Worm (Caenorhabditis elegans) whole organism, L4 larva: ENCODE measurements around the gene srw-2.
A peak's percentile ranks its signal among the peaks of the same experiment; 100 is the strongest.

Experiments
- F44E2.7 ChIP-seq: fragments of 200-800 bp; sonication (Bioruptor generic); IDR thresholded peaks from 2 replicates; pipeline ENCODE4 v2.1.2; 2022; ENCODE audit warnings: missing genetic modification characterization, missing compliant biosample characterization
- aha-1 ChIP-seq: fragments of 150-350 bp; peaks from one replicate; lab custom pipeline; 2014; ENCODE audit warnings: missing biosample characterization, missing genetic modification characterization
- ceh-62 ChIP-seq: sonication (generic microtip); optimal IDR thresholded peaks from 2 replicates; lab custom pipeline; 2017; ENCODE audit warnings: missing biosample characterization, missing genetic modification characterization
- ceh-82 ChIP-seq: sonication (generic microtip); optimal IDR thresholded peaks from 2 replicates; lab custom pipeline; 2017; ENCODE audit warnings: missing biosample characterization, missing genetic modification characterization
- cey-2 ChIP-seq: sonication (generic microtip); optimal IDR thresholded peaks from 3 replicates; lab custom pipeline; 2017; ENCODE audit warnings: missing genetic modification characterization, mild to moderate bottlenecking, missing compliant biosample characterization, antibody characterized with exemption, borderline replicate concordance; ENCODE audit not compliant: insufficient read depth
- ctbp-1 ChIP-seq: fragments of 200-800 bp; sonication (Bioruptor generic); IDR thresholded peaks from 2 replicates; pipeline ENCODE4 v1.3.6; 2022; ENCODE audit warnings: missing genetic modification reagents, missing genetic modification characterization, missing compliant biosample characterization
- daf-16 ChIP-seq, 3 experiments: sonication (generic microtip); optimal IDR thresholded peaks; 2 replicates each; lab custom pipeline; 2016 to 2017; ENCODE audit warnings: missing genetic modification characterization in 3 of 3, missing genetic modification reagents in 3 of 3, mild to moderate bottlenecking in 2 of 3, missing compliant biosample characterization in 2 of 3, missing biosample characterization in 1 of 3, moderate library complexity in 1 of 3
- dpl-1 ChIP-seq: fragments of 150-350 bp; optimal IDR thresholded peaks from 2 replicates; lab custom pipeline; 2014; ENCODE audit warnings: missing biosample characterization, missing genetic modification reagents, missing genetic modification characterization
- dve-1 ChIP-seq: sonication (generic microtip); optimal IDR thresholded peaks from 2 replicates; lab custom pipeline; 2017; ENCODE audit warnings: antibody characterized with exemption, mild to moderate bottlenecking, missing genetic modification characterization, missing compliant biosample characterization; ENCODE audit not compliant: insufficient read depth
- egl-27 ChIP-seq: sonication (generic microtip); optimal IDR thresholded peaks from 3 replicates; lab custom pipeline; 2017; ENCODE audit warnings: missing biosample characterization, missing genetic modification reagents, missing genetic modification characterization
- fkh-10 ChIP-seq: fragments of 150-350 bp; optimal IDR thresholded peaks from 2 replicates; lab custom pipeline; 2014; ENCODE audit warnings: missing biosample characterization, missing genetic modification reagents, missing genetic modification characterization
- hlh-11 ChIP-seq: fragments of 200-800 bp; sonication (Bioruptor generic); optimal IDR thresholded peaks from 2 replicates; lab custom pipeline; 2018; ENCODE audit warnings: mild to moderate bottlenecking, missing genetic modification characterization, missing compliant biosample characterization
- hmg-1.1 ChIP-seq: fragments of 200-800 bp; sonication (Bioruptor generic); IDR thresholded peaks from 2 replicates; pipeline ENCODE4 v1.3.6; 2022; ENCODE audit warnings: missing genetic modification reagents, missing genetic modification characterization, missing compliant biosample characterization
- nhr-25 ChIP-seq: sonication (generic microtip); optimal IDR thresholded peaks from 2 replicates; lab custom pipeline; 2017; ENCODE audit warnings: missing genetic modification characterization, mild to moderate bottlenecking, missing compliant biosample characterization, antibody characterized with exemption, moderate library complexity, borderline replicate concordance; ENCODE audit not compliant: insufficient read depth
- nhr-28 ChIP-seq: fragments of 150-350 bp; optimal IDR thresholded peaks from 2 replicates; lab custom pipeline; 2014; ENCODE audit warnings: missing biosample characterization, missing genetic modification characterization
- nhr-42 ChIP-seq: fragments of 200-800 bp; sonication (Bioruptor generic); IDR thresholded peaks from 2 replicates; pipeline ENCODE4 v1.3.6; 2022; ENCODE audit warnings: missing genetic modification characterization, missing compliant biosample characterization
- set-16 ChIP-seq: fragments of 200-800 bp; sonication (Bioruptor generic); IDR thresholded peaks from 2 replicates; pipeline ENCODE4 v1.3.6; 2022; ENCODE audit warnings: missing genetic modification reagents, missing genetic modification characterization, missing compliant biosample characterization
- spr-1 ChIP-seq: sonication (generic microtip); optimal IDR thresholded peaks from 2 replicates; lab custom pipeline; 2016; ENCODE audit warnings: mild to moderate bottlenecking, missing genetic modification characterization, missing compliant biosample characterization
- tag-97 ChIP-seq: fragments of 200-800 bp; sonication (Bioruptor generic); IDR thresholded peaks from 2 replicates; pipeline ENCODE4 v1.3.6; 2022; ENCODE audit warnings: missing genetic modification characterization, missing compliant biosample characterization
- unc-62 ChIP-seq, 3 experiments: fragments of 150-350 bp in 1 of 3; sonication (generic microtip); optimal IDR thresholded peaks in 2 of 3; peaks in 1 of 3; 1 replicate in 1 of 3; 2 replicates in 2 of 3; lab custom pipeline; 2014 to 2017; ENCODE audit warnings: missing biosample characterization in 3 of 3, missing genetic modification characterization in 3 of 3, missing genetic modification reagents in 3 of 3, missing genotype in 1 of 3
- zip-11 ChIP-seq: fragments of 200-800 bp; sonication (Bioruptor generic); IDR thresholded peaks from 2 replicates; pipeline ENCODE4 v1.3.6; 2022; ENCODE audit warnings: missing genetic modification characterization, missing compliant biosample characterization
- ztf-7 ChIP-seq: fragments of 150-350 bp; optimal IDR thresholded peaks from 2 replicates; lab custom pipeline; 2014; ENCODE audit warnings: missing biosample characterization, missing genetic modification characterization

srw-2 gene

ce11 chrV:2830817-2831216, at the start of gene srw-2:
Gene srw-2, plus strand, starts transcription at chrV:2830878.
- TF ChIP-seq unc-62 (GFP tag; optimal IDR thresholded peaks at IDR 0.05 in 1 of 2; lab: Kevin White, UChicago): peak in 1 of 2 experiments; percentile 90
- TF ChIP-seq unc-62 (tag; optimal IDR thresholded peaks at IDR 0.05; lab: Kevin White, UChicago): no peak
- no peak for TF ChIP-seq fkh-10 (GFP tag; lab: Kevin White, UChicago)

ce11 chrV:2792958-2793357, 37.7 kb upstream of the srw-2 start:
- TF ChIP-seq spr-1 (tag; lab: Kevin White, UChicago): no peak
- TF ChIP-seq aha-1 (tag; lab: Kevin White, UChicago): peak; percentile 66

- TF ChIP-seq egl-27 (tag; lab: Kevin White, UChicago): no peak
- TF ChIP-seq ztf-7 (tag; lab: Kevin White, UChicago): no peak
- no peak for TF ChIP-seq tag-97
- no peak for TF ChIP-seq ceh-82 (tag; lab: Kevin White, UChicago)
- no peak for TF ChIP-seq dve-1 (tag; lab: Kevin White, UChicago)
These were observed 34.7 kb upstream of the srw-2 start, which contains the start of gene F54E2.2 for ce11 chrV:2795998-2796397. Gene F54E2.2, plus strand, starts transcription at chrV:2796298.

- TF ChIP-seq egl-27 (tag; lab: Kevin White, UChicago) (no peak), set-16 (peak; percentile 53; the same call in 1 of the 2 replicates)
These were observed 31.4 kb upstream of the srw-2 start for ce11 chrV:2799172-2799869.

- TF ChIP-seq daf-16 (GFP tag; optimal IDR thresholded peaks at IDR 0.05; lab: Kevin White, UChicago) (peak in 1 of 2 experiments; percentile 17), daf-16 (tag; optimal IDR thresholded peaks at IDR 0.05; lab: Kevin White, UChicago) (no peak), set-16 (peak; percentile 67), aha-1 (tag; lab: Kevin White, UChicago) (peak; percentile 47), nhr-25 (tag; lab: Kevin White, UChicago) (no peak)
These were observed 30.0 kb upstream of the srw-2 start for ce11 chrV:2800676-2801075.

- TF ChIP-seq nhr-42 (GFP tag; lab: Robert Waterston, UW): no peak
- peak in 1 of 2 experiments; percentile 68 for TF ChIP-seq daf-16 (GFP tag; optimal IDR thresholded peaks at IDR 0.05; lab: Kevin White, UChicago)
- TF ChIP-seq daf-16 (tag; optimal IDR thresholded peaks at IDR 0.05; lab: Kevin White, UChicago): no peak
- peak in 1 of 2 experiments; percentile 89 for TF ChIP-seq unc-62 (GFP tag; optimal IDR thresholded peaks at IDR 0.05 in 1 of 2; lab: Kevin White, UChicago)
- TF ChIP-seq unc-62 (tag; optimal IDR thresholded peaks at IDR 0.05; lab: Kevin White, UChicago): no peak
- TF ChIP-seq hlh-11 (tag; lab: Kevin White, UChicago): peak; percentile 14
- no peak for TF ChIP-seq ztf-7 (tag; lab: Kevin White, UChicago)
- TF ChIP-seq hmg-1.1 (GFP tag; lab: Robert Waterston, UW): no peak
- no peak for TF ChIP-seq F44E2.7 (GFP tag; lab: Robert Waterston, UW)
- TF ChIP-seq dve-1 (tag; lab: Kevin White, UChicago): no peak
- TF ChIP-seq cey-2: no peak
- TF ChIP-seq, all 104 proteins: peak for 3
These were observed 28.7 kb upstream of the srw-2 start for ce11 chrV:2801955-2802354.

- TF ChIP-seq nhr-28 (tag; lab: Kevin White, UChicago) (no peak), hlh-11 (tag; lab: Kevin White, UChicago) (peak; percentile 11), ctbp-1 (GFP tag; lab: Robert Waterston, UW) (no peak), dpl-1 (GFP tag; lab: Kevin White, UChicago) (no peak), zip-11 (no peak), set-16 (peak; percentile 48), daf-16 (GFP tag; optimal IDR thresholded peaks at IDR 0.05; lab: Kevin White, UChicago) (peak in 1 of 2 experiments; percentile 35), daf-16 (tag; optimal IDR thresholded peaks at IDR 0.05; lab: Kevin White, UChicago) (no peak)
These were observed 27.4 kb upstream of the srw-2 start for ce11 chrV:2803258-2803657.

- TF ChIP-seq aha-1 (tag; lab: Kevin White, UChicago): peak; percentile 78
- TF ChIP-seq ceh-62 (tag; lab: Kevin White, UChicago): no peak
These were observed 22.9 kb upstream of the srw-2 start, which contains the start of gene ketn-1 for ce11 chrV:2807760-2808159. Gene ketn-1, minus strand, starts transcription at chrV:2807860.
